Fruit fly (Drosophila melanogaster): ENCODE results near the gene CG7044.
A peak's percentile ranks its signal among the peaks of the same experiment; 100 is the strongest.

CG7044 gene

DNA sequence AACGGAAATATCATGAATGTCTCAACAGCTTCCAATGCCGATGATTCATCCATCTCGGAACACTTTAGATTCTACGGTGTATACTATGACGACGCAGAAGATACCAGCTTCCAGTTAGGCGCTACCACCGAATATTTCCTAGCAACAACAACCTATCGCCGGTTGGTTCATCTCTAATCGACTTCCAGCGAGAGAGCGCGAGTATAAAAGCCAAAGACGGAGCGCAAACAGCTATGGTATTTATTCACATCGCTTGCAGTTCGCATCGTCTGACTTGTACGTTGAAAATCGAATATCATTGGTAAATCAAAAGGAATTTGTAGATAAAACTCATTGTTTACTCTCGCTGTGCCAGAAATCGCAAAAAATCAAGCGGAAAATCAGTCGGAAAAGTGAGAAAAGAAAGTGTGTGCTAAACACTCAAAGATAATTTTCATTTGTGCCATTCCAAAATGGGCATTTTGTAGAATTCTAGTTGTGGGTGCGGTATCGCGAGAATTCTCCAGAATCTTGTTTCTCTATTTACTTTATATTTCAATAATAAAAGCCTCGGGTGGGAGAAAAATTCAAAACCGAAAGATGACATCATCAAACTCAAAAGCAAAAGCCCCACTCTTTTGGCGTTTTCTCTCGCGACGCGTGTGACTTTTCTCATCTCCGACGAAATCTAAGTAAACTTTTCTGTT, 36.4 kb downstream of the CG7044 start, which contains the start of gene AnxB9 (continued):
- TF ChIP-seq CrebB (tag; optimal IDR thresholded peaks at IDR 0.05) (peak; percentile 50), Neu2 (GFP tag; optimal IDR thresholded peaks at IDR 0.05; ENCODE audit: borderline replicate concordance) (no peak), Camta (GFP tag; optimal IDR thresholded peaks at IDR 0.05) (no peak), ro (GFP tag; IDR thresholded peaks at IDR 0.05) (no peak), CG17385 (GFP tag; optimal IDR thresholded peaks at IDR 0.05) (peak; percentile 55), CG32772 (GFP tag; IDR thresholded peaks at IDR 0.05) (no peak), Eip74EF (GFP tag; optimal IDR thresholded peaks at IDR 0.05) (peak in 1 of 2 experiments; percentile 49), crc (GFP tag; optimal IDR thresholded peaks at IDR 0.05) (no peak), lilli (GFP tag; optimal IDR thresholded peaks at IDR 0.05) (peak; percentile 47), HLH4C (GFP tag; IDR thresholded peaks at IDR 0.05; ENCODE audit: partially characterized antibody) (no peak), pzg (GFP tag; optimal IDR thresholded peaks at IDR 0.05) (peak; percentile 44), nau (GFP tag; optimal IDR thresholded peaks at IDR 0.05) (peak; percentile 34), ewg (GFP tag; optimal IDR thresholded peaks at IDR 0.05) (no peak), CG5180 (GFP tag; optimal IDR thresholded peaks at IDR 0.05) (no peak), nom (GFP tag; optimal IDR thresholded peaks at IDR 0.05) (peak; percentile 81), Bdp1 (GFP tag; optimal IDR thresholded peaks at IDR 0.05) (no peak), cg (GFP tag; optimal IDR thresholded peaks at IDR 0.05) (no peak), ERR (GFP tag; optimal IDR thresholded peaks at IDR 0.05) (no peak), Taf1 (GFP tag; IDR thresholded peaks at IDR 0.05) (no peak), E2f1 (GFP tag; IDR thresholded peaks at IDR 0.05) (peak; percentile 39; the same call in 1 of the 2 replicates), klu (GFP tag; IDR thresholded peaks at IDR 0.05) (no peak), nerfin-1 (tag; optimal IDR thresholded peaks at IDR 0.05) (peak; percentile 4), ase (GFP tag; IDR thresholded peaks at IDR 0.05) (no peak), gfzf (GFP tag; optimal IDR thresholded peaks at IDR 0.05) (no peak), dati (GFP tag; IDR thresholded peaks at IDR 0.05) (no peak), HHEX (GFP tag; optimal IDR thresholded peaks at IDR 0.05) (peak; percentile 19), CG33557 (GFP tag; optimal IDR thresholded peaks at IDR 0.05) (peak; percentile 17), Mes4 (GFP tag; optimal IDR thresholded peaks at IDR 0.05) (peak; percentile 45), CG3407 (GFP tag; optimal IDR thresholded peaks at IDR 0.05) (peak; percentile 38), CG8478 (optimal IDR thresholded peaks at IDR 0.05) (no peak), sqz (GFP tag; optimal IDR thresholded peaks at IDR 0.05) (peak; percentile 33), CG9876 (GFP tag; optimal IDR thresholded peaks at IDR 0.05) (no peak), slp2 (GFP tag; optimal IDR thresholded peaks at IDR 0.05) (no peak), CG14441 (GFP tag; IDR thresholded peaks at IDR 0.05) (no peak), p53 (GFP tag; optimal IDR thresholded peaks at IDR 0.05) (no peak), ATbp (GFP tag; optimal IDR thresholded peaks at IDR 0.05) (no peak), Stat92E (GFP tag; optimal IDR thresholded peaks at IDR 0.05) (peak in 1 of 3 experiments; percentile 37), CG9215 (GFP tag; IDR thresholded peaks at IDR 0.05) (no peak), slou (GFP tag; optimal IDR thresholded peaks at IDR 0.05) (no peak), sc (optimal IDR thresholded peaks at IDR 0.05) (no peak), sc (GFP tag; optimal IDR thresholded peaks at IDR 0.05) (no peak), ham (GFP tag; IDR thresholded peaks at IDR 0.05) (no peak), CG6683 (GFP tag; optimal IDR thresholded peaks at IDR 0.05) (no peak), Ravus (GFP tag; IDR thresholded peaks at IDR 0.05) (no peak), CG13894 (tag; optimal IDR thresholded peaks at IDR 0.05) (peak; percentile 83), tx (GFP tag; optimal IDR thresholded peaks at IDR 0.05) (no peak), Lim3 (GFP tag; IDR thresholded peaks at IDR 0.05) (no peak), CG42726 (GFP tag; IDR thresholded peaks at IDR 0.05; ENCODE audit: partially characterized antibody) (peak; percentile 77; the same call in 1 of the 2 replicates), CG12104 (GFP tag; optimal IDR thresholded peaks at IDR 0.05) (no peak), Ets97D (GFP tag; optimal IDR thresholded peaks at IDR 0.05) (no peak)
